Fruit fly (Drosophila melanogaster): ENCODE data around the gene CG7568.

DNA sequence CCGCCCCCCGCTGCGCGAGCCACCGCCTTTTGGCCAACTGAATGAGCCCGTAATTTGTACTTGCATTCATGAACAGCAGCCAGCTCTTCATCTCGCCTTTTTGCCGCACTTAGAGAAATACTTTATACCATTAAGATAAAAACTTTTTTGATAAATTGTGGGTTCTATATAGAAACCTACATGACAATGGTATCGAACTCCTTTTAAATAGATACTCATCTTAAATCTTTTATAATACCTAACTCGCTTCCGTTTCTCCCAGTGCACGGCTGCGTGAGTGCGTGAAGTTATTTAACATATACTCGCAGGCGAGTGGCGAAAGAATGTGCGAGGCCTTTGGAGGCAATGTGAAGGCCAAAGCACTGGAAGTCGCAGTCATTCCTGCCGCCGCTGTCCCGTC, 25.2 kb upstream of the CG7568 start:
- TF ChIP-seq psq (optimal IDR thresholded peaks at IDR 0.05), result no peak
- no peak for TF ChIP-seq CG8478 (optimal IDR thresholded peaks at IDR 0.05)
- TF ChIP-seq pan (optimal IDR thresholded peaks at IDR 0.05), result no peak

Measured in whole organism.